Fruit fly (Drosophila melanogaster) whole organism, embryonic: ENCODE measurements around the gene CG42487.

Experiments used
- Atf-2 ChIP-seq: fragments of 200-800 bp; sonication (Bioruptor generic); optimal IDR thresholded peaks from 2 replicates; lab custom pipeline; 2016; ENCODE audit warnings: missing biosample characterization, missing genetic modification characterization
- BtbVII ChIP-seq: fragments of 200-800 bp; sonication (Bioruptor generic); optimal IDR thresholded peaks from 3 replicates; lab custom pipeline; 2017; ENCODE audit warnings: missing biosample characterization, mild to moderate bottlenecking, missing genetic modification characterization
- CG10321 ChIP-seq: fragments of 200-800 bp; sonication (Bioruptor generic); IDR thresholded peaks from 2 replicates; pipeline ENCODE4 v1.3.6; 2022; ENCODE audit warnings: missing biosample characterization, missing genetic modification characterization
- CG12219 ChIP-seq: fragments of 200-800 bp; sonication (Bioruptor generic); optimal IDR thresholded peaks from 3 replicates; lab custom pipeline; 2018; ENCODE audit warnings: missing biosample characterization, mild to moderate bottlenecking, missing genetic modification characterization
- CG12942 ChIP-seq: fragments of 200-800 bp; sonication (Bioruptor generic); optimal IDR thresholded peaks from 3 replicates; lab custom pipeline; 2016; ENCODE audit warnings: missing biosample characterization, missing genetic modification characterization
- CG14441 ChIP-seq: fragments of 200-800 bp; sonication (Bioruptor generic); IDR thresholded peaks from 2 replicates; pipeline ENCODE4 v1.3.6; 2022; ENCODE audit warnings: missing biosample characterization, missing genetic modification characterization
- CG14710 ChIP-seq: fragments of 200-800 bp; sonication (Bioruptor generic); optimal IDR thresholded peaks from 3 replicates; lab custom pipeline; 2019; ENCODE audit warnings: missing biosample characterization, mild to moderate bottlenecking, missing genetic modification characterization, moderate library complexity
- CG15011 ChIP-seq: fragments of 200-800 bp; sonication (Bioruptor generic); optimal IDR thresholded peaks from 3 replicates; lab custom pipeline; 2018; ENCODE audit warnings: missing biosample characterization, mild to moderate bottlenecking, missing genetic modification characterization
- CG16815 ChIP-seq: fragments of 200-800 bp; sonication (Bioruptor generic); optimal IDR thresholded peaks from 3 replicates; lab custom pipeline; 2017; ENCODE audit warnings: missing biosample characterization, mild to moderate bottlenecking, missing genetic modification characterization
- CG18599 ChIP-seq: fragments of 200-800 bp; sonication (Bioruptor generic); optimal IDR thresholded peaks from 3 replicates; lab custom pipeline; 2017; ENCODE audit warnings: missing biosample characterization, missing genetic modification characterization, mild to moderate bottlenecking, moderate library complexity, missing genetic modification reagents
- CG3065 ChIP-seq: fragments of 200-800 bp; sonication (Bioruptor generic); optimal IDR thresholded peaks from 2 replicates; lab custom pipeline; 2016; ENCODE audit warnings: missing biosample characterization, missing genetic modification characterization
- CG3281 ChIP-seq: fragments of 200-800 bp; sonication (Bioruptor generic); optimal IDR thresholded peaks from 3 replicates; lab custom pipeline; 2017; ENCODE audit warnings: missing biosample characterization, mild to moderate bottlenecking, missing genetic modification characterization
- CG4617 ChIP-seq: fragments of 200-800 bp; sonication (Bioruptor generic); optimal IDR thresholded peaks from 3 replicates; lab custom pipeline; 2016; ENCODE audit warnings: missing biosample characterization, missing genetic modification characterization, borderline replicate concordance
- CG5245 ChIP-seq: fragments of 200-800 bp; sonication (Bioruptor generic); optimal IDR thresholded peaks from 3 replicates; lab custom pipeline; 2016; ENCODE audit warnings: missing biosample characterization, missing genetic modification characterization
- CG6689 ChIP-seq: fragments of 200-800 bp; sonication (Bioruptor generic); IDR thresholded peaks from 2 replicates; pipeline ENCODE4 v1.3.6; 2022; ENCODE audit warnings: missing biosample characterization, missing genetic modification characterization
- CG6791 ChIP-seq: fragments of 200-800 bp; sonication (Bioruptor generic); IDR thresholded peaks from 3 replicates; pipeline ENCODE4 v1.3.6; 2022; ENCODE audit warnings: missing biosample characterization, missing genetic modification characterization; ENCODE audit not compliant: partially characterized antibody
- CG7928 ChIP-seq: fragments of 200-800 bp; sonication (Bioruptor generic); optimal IDR thresholded peaks from 2 replicates; lab custom pipeline; 2017; ENCODE audit warnings: missing biosample characterization, mild to moderate bottlenecking, missing genetic modification characterization
- Dfd ChIP-seq, 2 experiments: fragments of >200 bp; optimal IDR thresholded peaks; 2 replicates each; lab custom pipeline; 2017; ENCODE audit warnings: missing biosample characterization in 2 of 2, missing genetic modification characterization in 2 of 2
- H15 ChIP-seq: fragments of 200-800 bp; sonication (Bioruptor generic); IDR thresholded peaks from 3 replicates; pipeline ENCODE4 v1.3.6; 2022; ENCODE audit warnings: missing biosample characterization, missing genetic modification characterization
- HLH54F ChIP-seq: fragments of 200-800 bp; sonication (Bioruptor generic); optimal IDR thresholded peaks from 3 replicates; lab custom pipeline; 2016; ENCODE audit warnings: missing biosample characterization, missing genetic modification characterization
- HLHmδ ChIP-seq: fragments of 200-800 bp; sonication (Bioruptor generic); optimal IDR thresholded peaks from 2 replicates; lab custom pipeline; 2018; ENCODE audit warnings: missing biosample characterization, mild to moderate bottlenecking, missing genetic modification characterization, moderate library complexity
- Hand ChIP-seq: fragments of 200-800 bp; sonication (Bioruptor generic); optimal IDR thresholded peaks from 2 replicates; lab custom pipeline; 2017; ENCODE audit warnings: mild to moderate bottlenecking, missing biosample characterization, missing genetic modification reagents, missing genetic modification characterization
- Hr51 ChIP-seq, 2 experiments: fragments of 200-800 bp; sonication (Bioruptor generic); optimal IDR thresholded peaks; 2 replicates in 1 of 2; 3 replicates in 1 of 2; lab custom pipeline; 2016 to 2018; ENCODE audit warnings: missing biosample characterization in 2 of 2, missing genetic modification characterization in 2 of 2, mild to moderate bottlenecking in 1 of 2, moderate library complexity in 1 of 2
- Lpt ChIP-seq: fragments of >200 bp; optimal IDR thresholded peaks from 2 replicates; lab custom pipeline; 2018; ENCODE audit warnings: missing biosample characterization, missing genetic modification characterization
- MBD-R2 ChIP-seq: fragments of 200-800 bp; sonication (Bioruptor generic); IDR thresholded peaks from 2 replicates; pipeline ENCODE4 v1.3.6; 2022; ENCODE audit warnings: missing biosample characterization, missing genetic modification characterization
- NFAT ChIP-seq: fragments of 200-800 bp; sonication (Bioruptor generic); IDR thresholded peaks from 2 replicates; pipeline ENCODE4 v1.3.6; 2022; ENCODE audit warnings: missing biosample characterization, missing genetic modification characterization
- Nf-YB ChIP-seq: fragments of 200-800 bp; sonication (Bioruptor generic); optimal IDR thresholded peaks from 3 replicates; lab custom pipeline; 2019; ENCODE audit warnings: missing biosample characterization, mild to moderate bottlenecking, missing genetic modification characterization, moderate library complexity
- Nf-YC ChIP-seq: fragments of 200-800 bp; optimal IDR thresholded peaks from 3 replicates; lab custom pipeline; 2019; ENCODE audit warnings: missing biosample characterization, mild to moderate bottlenecking, missing genetic modification characterization, moderate library complexity
- Xbp1 ChIP-seq: fragments of 200-800 bp; sonication (Bioruptor generic); optimal IDR thresholded peaks from 3 replicates; lab custom pipeline; 2016; ENCODE audit warnings: missing biosample characterization, mild to moderate bottlenecking, missing genetic modification characterization
- cato ChIP-seq: fragments of 200-800 bp; sonication (Bioruptor generic); optimal IDR thresholded peaks from 2 replicates; lab custom pipeline; 2016; ENCODE audit warnings: missing biosample characterization, missing genetic modification characterization, borderline replicate concordance
- crp ChIP-seq, 2 experiments: fragments of 200-800 bp; sonication (Bioruptor generic); optimal IDR thresholded peaks; 2 replicates in 1 of 2; 3 replicates in 1 of 2; lab custom pipeline; 2017; ENCODE audit warnings: missing biosample characterization in 2 of 2, missing genetic modification characterization in 2 of 2, mild to moderate bottlenecking in 1 of 2, moderate library complexity in 1 of 2
- dan ChIP-seq: fragments of 200-800 bp; sonication (Bioruptor generic); IDR thresholded peaks from 2 replicates; pipeline ENCODE4 v1.3.6; 2022; ENCODE audit warnings: missing biosample characterization, missing genetic modification characterization
- exex ChIP-seq: fragments of 200-800 bp; sonication (Bioruptor generic); optimal IDR thresholded peaks from 4 replicates; lab custom pipeline; 2018; ENCODE audit warnings: missing biosample characterization, mild to moderate bottlenecking, missing genetic modification characterization, moderate library complexity
- nmo ChIP-seq: fragments of 200-800 bp; sonication (Bioruptor generic); optimal IDR thresholded peaks from 2 replicates; lab custom pipeline; 2018; ENCODE audit warnings: missing biosample characterization, mild to moderate bottlenecking, missing genetic modification characterization, moderate library complexity
- odd ChIP-seq: fragments of 200-800 bp; sonication (Bioruptor generic); optimal IDR thresholded peaks from 2 replicates; lab custom pipeline; 2017; ENCODE audit warnings: missing biosample characterization, mild to moderate bottlenecking, missing genetic modification characterization
- otp ChIP-seq: fragments of 200-800 bp; sonication (Bioruptor generic); IDR thresholded peaks from 3 replicates; pipeline ENCODE4, ENCODE4 v1.3.6; 2022; ENCODE audit warnings: missing biosample characterization, missing genetic modification characterization
- pfk ChIP-seq: fragments of 200-800 bp; sonication (Bioruptor generic); optimal IDR thresholded peaks from 2 replicates; lab custom pipeline; 2018; ENCODE audit warnings: missing biosample characterization, mild to moderate bottlenecking, missing genetic modification characterization, moderate library complexity
- pros ChIP-seq: fragments of 200-800 bp; sonication (Bioruptor generic); optimal IDR thresholded peaks from 3 replicates; lab custom pipeline; 2019; ENCODE audit warnings: missing biosample characterization, mild to moderate bottlenecking, missing genetic modification characterization, moderate library complexity
- schlank ChIP-seq: fragments of 200-800 bp; sonication (Bioruptor generic); optimal IDR thresholded peaks from 2 replicates; lab custom pipeline; 2018; ENCODE audit warnings: missing biosample characterization, mild to moderate bottlenecking, missing genetic modification characterization
- sd ChIP-seq: fragments of 200-800 bp; sonication (Bioruptor generic); optimal IDR thresholded peaks from 3 replicates; lab custom pipeline; 2018; ENCODE audit warnings: missing biosample characterization, mild to moderate bottlenecking, missing genetic modification characterization, moderate library complexity
- sens ChIP-seq: fragments of 200-800 bp; sonication (Bioruptor generic); peaks from one replicate; lab custom pipeline; 2016; ENCODE audit warnings: missing biosample characterization, missing genetic modification characterization
- shn ChIP-seq: fragments of 200-800 bp; sonication (Bioruptor generic); optimal IDR thresholded peaks from 3 replicates; lab custom pipeline; 2016; ENCODE audit warnings: missing biosample characterization, missing genetic modification characterization
- tap ChIP-seq: fragments of 200-800 bp; optimal IDR thresholded peaks from 3 replicates; lab custom pipeline; 2019; ENCODE audit warnings: missing biosample characterization, mild to moderate bottlenecking, missing genetic modification characterization, moderate library complexity
- tna ChIP-seq: fragments of 200-800 bp; sonication (Bioruptor generic); IDR thresholded peaks from 2 replicates; pipeline ENCODE4 v1.3.6; 2022; ENCODE audit warnings: missing biosample characterization, missing genetic modification characterization; ENCODE audit not compliant: partially characterized antibody
- trh ChIP-seq: fragments of 200-800 bp; sonication (Bioruptor generic); optimal IDR thresholded peaks from 2 replicates; lab custom pipeline; 2016; ENCODE audit warnings: missing biosample characterization, missing genetic modification characterization
- usp ChIP-seq: fragments of >200 bp; optimal IDR thresholded peaks from 2 replicates; lab custom pipeline; 2017; ENCODE audit warnings: missing biosample characterization, missing genetic modification characterization
- vnd ChIP-seq: fragments of 200-800 bp; sonication (Bioruptor generic); IDR thresholded peaks from 3 replicates; pipeline ENCODE4 v1.3.6; 2022; ENCODE audit warnings: missing biosample characterization, missing genetic modification characterization; ENCODE audit not compliant: partially characterized antibody
- zfh1 ChIP-seq: fragments of 200-800 bp; sonication (Bioruptor generic); IDR thresholded peaks from 3 replicates; pipeline ENCODE4 v1.3.6; 2022; ENCODE audit warnings: missing biosample characterization, missing genetic modification characterization

CG42487 gene

dm6 chr3R:27925000-27925970, 33.8 kb downstream of the CG42487 start, which contains the start of gene mino (continued):
- TF ChIP-seq Atf-2 (GFP tag; lab: Kevin White, UChicago) (no peak), shn (GFP tag; lab: Kevin White, UChicago) (no peak), pfk (GFP tag; lab: Kevin White, UChicago) (no peak), Xbp1 (GFP tag; lab: Kevin White, UChicago) (no peak), CG15011 (GFP tag; lab: Kevin White, UChicago) (no peak), CG10321 (no peak), CG4617 (GFP tag; lab: Kevin White, UChicago) (no peak), pros (GFP tag; lab: Kevin White, UChicago) (no peak), CG14441 (GFP tag; lab: Robert Waterston, UW) (no peak), tna (no peak), CG3065 (GFP tag; lab: Kevin White, UChicago) (no peak), usp (no peak), odd (GFP tag; lab: Kevin White, UChicago) (no peak), otp (GFP tag; lab: Robert Waterston, UW) (no peak), CG7928 (GFP tag; lab: Kevin White, UChicago) (no peak), MBD-R2 (no peak), Nf-YC (tag; lab: Kevin White, UChicago) (no peak), cato (GFP tag; lab: Kevin White, UChicago) (no peak), crp (GFP tag; optimal IDR thresholded peaks at IDR 0.05; lab: Kevin White, UChicago) (no peak), nmo (GFP tag; lab: Kevin White, UChicago) (no peak), exex (tag; lab: Kevin White, UChicago) (peak; percentile 92), BtbVII (GFP tag; lab: Kevin White, UChicago) (no peak), schlank (tag; lab: Kevin White, UChicago) (peak; percentile 3), Nf-YB (GFP tag; lab: Kevin White, UChicago) (no peak), tap (tag; lab: Kevin White, UChicago) (no peak), CG5245 (GFP tag; lab: Kevin White, UChicago) (no peak), NFAT (GFP tag; lab: Robert Waterston, UW) (no peak), CG3281 (GFP tag; lab: Kevin White, UChicago) (peak; percentile 34), trh (GFP tag; lab: Kevin White, UChicago) (no peak), sens (GFP tag; lab: Kevin White, UChicago) (peak; percentile 45), CG6689 (GFP tag; lab: Robert Waterston, UW) (no peak), HLH54F (GFP tag; lab: Kevin White, UChicago) (no peak), vnd (GFP tag; lab: Robert Waterston, UW) (no peak), zfh1 (no peak), Hr51 (GFP tag; optimal IDR thresholded peaks at IDR 0.05; lab: Kevin White, UChicago) (no peak), CG18599 (GFP tag; lab: Kevin White, UChicago) (peak; percentile 7), H15 (GFP tag; lab: Robert Waterston, UW) (no peak)

dm6 chr3R:27922673-27923175, 36.3 kb downstream of the CG42487 start, which contains the start of gene RpL4:
RpL4 (plus strand) TSS chr3R:27922821.
- TF ChIP-seq CG6791 (GFP tag; lab: Robert Waterston, UW) (no peak), Dfd (GFP tag; optimal IDR thresholded peaks at IDR 0.05; lab: Kevin White, UChicago) (no peak), dan (no peak), HLHmδ (peak; percentile 99), otp (GFP tag; lab: Robert Waterston, UW) (peak; percentile 93), Lpt (GFP tag; lab: Kevin White, UChicago) (no peak), Hand (GFP tag; lab: Kevin White, UChicago) (peak; percentile 80), CG12219 (GFP tag; lab: Kevin White, UChicago) (peak; percentile 78), sd (tag; lab: Kevin White, UChicago) (peak; percentile 83), CG16815 (GFP tag; lab: Kevin White, UChicago) (peak; percentile 58), CG14710 (tag; lab: Kevin White, UChicago) (peak; percentile 76), CG12942 (peak; percentile 26), BtbVII (GFP tag; lab: Kevin White, UChicago) (peak; percentile 87)
